Worm (Caenorhabditis elegans) whole organism, young adult: Measurements from ENCODE around the gene grl-12.

Experiments used
- B0019.2 ChIP-seq: fragments of 200-800 bp; sonication (Bioruptor generic); conservative IDR thresholded peaks from 2 replicates; pipeline ENCODE4 v1.3.6; 2022; ENCODE audit warnings: missing genetic modification reagents, missing genetic modification characterization, missing compliant biosample characterization
- B0261.1 ChIP-seq: sonication (generic microtip); optimal IDR thresholded peaks from 2 replicates; lab custom pipeline; 2016; ENCODE audit warnings: mild to moderate bottlenecking, missing genetic modification characterization, moderate library complexity, missing compliant biosample characterization
- F52B5.7 ChIP-seq: sonication (generic microtip); optimal IDR thresholded peaks from 2 replicates; lab custom pipeline; 2016; ENCODE audit warnings: mild to moderate bottlenecking, missing genetic modification characterization, missing compliant biosample characterization
- Y53F4B.3 ChIP-seq: fragments of 200-800 bp; sonication (Bioruptor generic); IDR thresholded peaks from 2 replicates; pipeline ENCODE4 v1.3.6; 2022; ENCODE audit warnings: missing genetic modification reagents, missing genetic modification characterization, missing compliant biosample characterization
- Y56A3A.18 ChIP-seq: fragments of 200-800 bp; sonication (Bioruptor generic); IDR thresholded peaks from 2 replicates; pipeline ENCODE4 v1.3.6; 2022; ENCODE audit warnings: missing genetic modification reagents, missing genetic modification characterization, missing compliant biosample characterization
- Y67H2A.10 ChIP-seq: fragments of 200-800 bp; sonication (Bioruptor generic); conservative IDR thresholded peaks from 2 replicates; pipeline ENCODE4 v1.3.6; 2022; ENCODE audit warnings: missing genetic modification reagents, missing genetic modification characterization, missing compliant biosample characterization
- bed-1 ChIP-seq: fragments of 200-800 bp; sonication (Bioruptor generic); IDR thresholded peaks from 2 replicates; pipeline ENCODE4 v1.3.6; 2022; ENCODE audit warnings: missing genetic modification reagents, missing genetic modification characterization, missing compliant biosample characterization
- bed-2 ChIP-seq: fragments of 200-800 bp; sonication (Bioruptor generic); IDR thresholded peaks from 2 replicates; pipeline ENCODE4 v1.3.6; 2022; ENCODE audit warnings: missing genetic modification reagents, missing genetic modification characterization, missing compliant biosample characterization
- cebp-1 ChIP-seq, 2 experiments: fragments of 200-800 bp in 1 of 2; sonication (Bioruptor generic) in 1 of 2; sonication (generic microtip) in 1 of 2; IDR thresholded peaks in 1 of 2; optimal IDR thresholded peaks in 1 of 2; 2 replicates each; pipeline versions ENCODE4 v1.3.6 to Lab custom; 2017 to 2022; ENCODE audit warnings: missing compliant biosample characterization in 2 of 2, missing genetic modification characterization in 2 of 2, mild to moderate bottlenecking in 1 of 2, missing genetic modification reagents in 1 of 2, moderate library complexity in 1 of 2
- cebp-2 ChIP-seq: fragments of 200-800 bp; sonication (Bioruptor generic); IDR thresholded peaks from 2 replicates; pipeline ENCODE4 v1.3.6; 2022; ENCODE audit warnings: missing genetic modification characterization, missing compliant biosample characterization
- ceh-27 ChIP-seq: fragments of 200-800 bp; sonication (Bioruptor generic); optimal IDR thresholded peaks from 2 replicates; lab custom pipeline; 2018; ENCODE audit warnings: mild to moderate bottlenecking, missing genetic modification characterization, moderate library complexity, missing compliant biosample characterization
- ceh-91 ChIP-seq: fragments of 200-800 bp; sonication (Bioruptor generic); IDR thresholded peaks from 2 replicates; pipeline ENCODE4 v1.3.6; 2022; ENCODE audit warnings: missing genetic modification reagents, missing genetic modification characterization, missing compliant biosample characterization
- chd-7 ChIP-seq: sonication (generic microtip); optimal IDR thresholded peaks from 2 replicates; lab custom pipeline; 2016; ENCODE audit warnings: mild to moderate bottlenecking, missing genetic modification characterization, moderate library complexity, missing compliant biosample characterization
- dox-1 ChIP-seq: fragments of 200-800 bp; sonication (Bioruptor generic); IDR thresholded peaks from 2 replicates; pipeline ENCODE4 v1.3.6; 2022; ENCODE audit warnings: missing genetic modification reagents, missing genetic modification characterization, missing compliant biosample characterization
- dpl-1 ChIP-seq: fragments of 150-350 bp; optimal IDR thresholded peaks from 2 replicates; lab custom pipeline; 2014; ENCODE audit warnings: missing biosample characterization, missing genetic modification reagents, missing genetic modification characterization
- egl-18 ChIP-seq: fragments of 200-800 bp; sonication (Bioruptor generic); IDR thresholded peaks from 2 replicates; pipeline ENCODE4 v1.3.6; 2022; ENCODE audit warnings: missing genetic modification reagents, missing genetic modification characterization, missing compliant biosample characterization
- fkh-3 ChIP-seq: sonication (generic microtip); optimal IDR thresholded peaks from 2 replicates; lab custom pipeline; 2016; ENCODE audit warnings: mild to moderate bottlenecking, missing genetic modification characterization, missing compliant biosample characterization
- hmg-1.2 ChIP-seq: fragments of 200-800 bp; sonication (Bioruptor generic); IDR thresholded peaks from 2 replicates; pipeline ENCODE4 v1.3.6; 2022; ENCODE audit warnings: missing genetic modification reagents, missing genetic modification characterization, missing compliant biosample characterization
- hmg-20 ChIP-seq: fragments of 200-800 bp; sonication (Bioruptor generic); IDR thresholded peaks from 2 replicates; pipeline ENCODE4 v1.3.6; 2022; ENCODE audit warnings: missing genetic modification reagents, missing genetic modification characterization, missing compliant biosample characterization
- hsf-1 ChIP-seq: fragments of 200-800 bp; sonication (Bioruptor generic); IDR thresholded peaks from 2 replicates; pipeline ENCODE4 v1.3.6; 2022; ENCODE audit warnings: missing genetic modification reagents, missing genetic modification characterization, missing compliant biosample characterization
- lag-1 ChIP-seq: fragments of 200-800 bp; sonication (Bioruptor generic); IDR thresholded peaks from 2 replicates; pipeline ENCODE4 v1.3.6; 2022; ENCODE audit warnings: missing genetic modification reagents, missing genetic modification characterization, missing compliant biosample characterization
- lin-40 ChIP-seq: sonication (generic microtip); optimal IDR thresholded peaks from 2 replicates; lab custom pipeline; 2016; ENCODE audit warnings: missing genetic modification characterization, mild to moderate bottlenecking, missing compliant biosample characterization, missing genotype, missing genetic modification reagents
- lin-54 ChIP-seq: fragments of 200-800 bp; sonication (Bioruptor generic); optimal IDR thresholded peaks from 2 replicates; lab custom pipeline; 2018; ENCODE audit warnings: mild to moderate bottlenecking, missing genetic modification characterization, missing compliant biosample characterization
- madf-6 ChIP-seq: fragments of 200-800 bp; sonication (Bioruptor generic); IDR thresholded peaks from 2 replicates; pipeline ENCODE4 v1.3.6; 2022; ENCODE audit warnings: missing genetic modification reagents, missing genetic modification characterization, missing compliant biosample characterization
- mcd-1 ChIP-seq: fragments of 200-800 bp; sonication (Bioruptor generic); IDR thresholded peaks from 2 replicates; pipeline ENCODE4 v1.3.6; 2022; ENCODE audit warnings: missing genetic modification reagents, missing genetic modification characterization, missing compliant biosample characterization
- mxl-1 ChIP-seq: sonication (generic microtip); optimal IDR thresholded peaks from 2 replicates; lab custom pipeline; 2016; ENCODE audit warnings: missing genetic modification characterization, missing compliant biosample characterization
- nhr-179 ChIP-seq: sonication (generic microtip); optimal IDR thresholded peaks from 2 replicates; lab custom pipeline; 2016; ENCODE audit warnings: mild to moderate bottlenecking, missing genetic modification characterization, missing compliant biosample characterization
- nhr-80 ChIP-seq: sonication (generic microtip); optimal IDR thresholded peaks from 2 replicates; lab custom pipeline; 2016; ENCODE audit warnings: missing genetic modification characterization, missing compliant biosample characterization
- pha-4 ChIP-seq: fragments of 150-350 bp; sonication (generic microtip); optimal IDR thresholded peaks from 2 replicates; lab custom pipeline; 2014; ENCODE audit warnings: missing biosample characterization, missing genetic modification reagents, missing genetic modification characterization
- repo-1 ChIP-seq: sonication (generic microtip); optimal IDR thresholded peaks from 2 replicates; lab custom pipeline; 2017; ENCODE audit warnings: mild to moderate bottlenecking, missing genetic modification characterization, missing compliant biosample characterization
- sdz-38 ChIP-seq: sonication (generic microtip); optimal IDR thresholded peaks from 2 replicates; lab custom pipeline; 2016; ENCODE audit warnings: missing genotype, missing genetic modification characterization, missing compliant biosample characterization
- sea-2 ChIP-seq: fragments of 200-800 bp; sonication (Bioruptor generic); IDR thresholded peaks from 2 replicates; pipeline ENCODE4 v1.3.6; 2022; ENCODE audit warnings: missing genetic modification characterization, missing compliant biosample characterization
- snpc-1.3 ChIP-seq: sonication (generic microtip); optimal IDR thresholded peaks from 2 replicates; lab custom pipeline; 2017; ENCODE audit warnings: missing genetic modification characterization, mild to moderate bottlenecking, missing compliant biosample characterization, antibody characterized with exemption, moderate library complexity, missing genotype, missing genetic modification reagents; ENCODE audit not compliant: insufficient read depth
- snpc-3.4 ChIP-seq: sonication (generic microtip); optimal IDR thresholded peaks from 2 replicates; lab custom pipeline; 2017; ENCODE audit warnings: missing genetic modification characterization, mild to moderate bottlenecking, missing compliant biosample characterization, antibody characterized with exemption, moderate library complexity, missing genotype, missing genetic modification reagents
- snpc-4 ChIP-seq, 5 experiments: fragments of 150-350 bp in 1 of 5; sonication (generic microtip) in 4 of 5; optimal IDR thresholded peaks; 2 replicates each; lab custom pipeline; 2014 to 2018; ENCODE audit warnings: missing genetic modification characterization in 5 of 5, missing biosample characterization in 3 of 5, antibody characterized with exemption in 2 of 5, mild to moderate bottlenecking in 2 of 5, missing compliant biosample characterization in 2 of 5, missing genotype in 2 of 5, moderate library complexity in 2 of 5, missing genetic modification reagents in 1 of 5
- unc-130 ChIP-seq: sonication (generic microtip); optimal IDR thresholded peaks from 2 replicates; lab custom pipeline; 2016; ENCODE audit warnings: missing genetic modification reagents, missing genetic modification characterization, missing compliant biosample characterization
- zim-3 ChIP-seq: sonication (generic microtip); optimal IDR thresholded peaks from 2 replicates; lab custom pipeline; 2017; ENCODE audit warnings: mild to moderate bottlenecking, missing genetic modification characterization, moderate library complexity, missing compliant biosample characterization
- ztf-22 ChIP-seq: fragments of 200-800 bp; sonication (Bioruptor generic); optimal IDR thresholded peaks from 2 replicates; lab custom pipeline; 2018; ENCODE audit warnings: mild to moderate bottlenecking, missing genetic modification characterization, moderate library complexity, missing compliant biosample characterization

Gene grl-12

ce11 chrV:8608483-8608882 is 28.3 kb downstream of the grl-12 start:
- TF ChIP-seq pha-4 (tag; lab: Kevin White, UChicago) = no peak
- TF ChIP-seq sea-2 (GFP tag; lab: Robert Waterston, UW) = no peak
- no peak for TF ChIP-seq unc-130 (GFP tag; lab: Kevin White, UChicago)
- TF ChIP-seq chd-7 (tag; lab: Kevin White, UChicago) = no peak
- TF ChIP-seq mxl-1 = no peak
- no peak for TF ChIP-seq ceh-27
- TF ChIP-seq snpc-3.4 = no peak
- TF ChIP-seq nhr-179 (tag; lab: Kevin White, UChicago) = no peak
- TF ChIP-seq lag-1 (GFP tag; lab: Robert Waterston, UW) = no peak
- no peak for TF ChIP-seq bed-1 (GFP tag; lab: Robert Waterston, UW)
- TF ChIP-seq mcd-1 (GFP tag; lab: Robert Waterston, UW) = no peak
- TF ChIP-seq egl-18 (GFP tag; lab: Robert Waterston, UW) = no peak
- no peak for TF ChIP-seq cebp-2 (GFP tag; lab: Robert Waterston, UW)
- no peak for TF ChIP-seq hsf-1 (GFP tag; lab: Robert Waterston, UW)
- no peak for TF ChIP-seq ztf-22 (GFP tag; lab: Kevin White, UChicago)
- TF ChIP-seq ceh-91 (GFP tag; lab: Robert Waterston, UW) = no peak
- no peak for TF ChIP-seq Y56A3A.18
- TF ChIP-seq dox-1 (GFP tag; lab: Robert Waterston, UW) = no peak
- no peak for TF ChIP-seq Y67H2A.10 (GFP tag; lab: Robert Waterston, UW)
- no peak for TF ChIP-seq zim-3 (tag; lab: Kevin White, UChicago)

- no peak for TF ChIP-seq lin-54
- TF ChIP-seq bed-2 (GFP tag; lab: Robert Waterston, UW) = no peak
- TF ChIP-seq Y53F4B.3 = no peak
- no peak for TF ChIP-seq B0261.1
- no peak for TF ChIP-seq B0019.2 (GFP tag; lab: Robert Waterston, UW)
- TF ChIP-seq hmg-20 (GFP tag; lab: Robert Waterston, UW) = no peak
- no peak for TF ChIP-seq snpc-1.3 (tag; lab: Kevin White, UChicago)
- TF ChIP-seq fkh-3 (tag; lab: Kevin White, UChicago) = no peak
- peak; percentile 31; the same call in 1 of the 2 replicates for TF ChIP-seq hmg-1.2
- TF ChIP-seq dpl-1 (GFP tag; lab: Kevin White, UChicago) = no peak
- peak; percentile 46 for TF ChIP-seq nhr-80 (tag; lab: Kevin White, UChicago)
- no peak for TF ChIP-seq repo-1 (tag; lab: Kevin White, UChicago)
- no peak for TF ChIP-seq cebp-1 (GFP tag; IDR thresholded peaks at IDR 0.05; lab: Robert Waterston, UW)
- no peak for TF ChIP-seq cebp-1 (tag; optimal IDR thresholded peaks at IDR 0.05; lab: Kevin White, UChicago)
- peak; percentile 16; the same call in 1 of the 2 replicates for TF ChIP-seq madf-6 (GFP tag; lab: Robert Waterston, UW)
- no peak for TF ChIP-seq F52B5.7 (tag; lab: Kevin White, UChicago)
- peak; percentile 8 for TF ChIP-seq lin-40 (tag; lab: Kevin White, UChicago)
- TF ChIP-seq snpc-4 (GFP tag; optimal IDR thresholded peaks at IDR 0.05; lab: Kevin White, UChicago) = no peak
- no peak for TF ChIP-seq snpc-4 (tag; optimal IDR thresholded peaks at IDR 0.05; lab: Kevin White, UChicago)
- no peak for TF ChIP-seq ceh-91 (GFP tag; lab: Robert Waterston, UW)
- TF ChIP-seq sdz-38 = no peak
Measured at ce11 chrV:8607353-8607850, 29.4 kb downstream of the grl-12 start, which contains the start of gene smk-1. TSS of gene smk-1 (plus strand) at chrV:8607800.
